Worm (Caenorhabditis elegans): Measurements from ENCODE around the gene dmd-7.

DNA sequence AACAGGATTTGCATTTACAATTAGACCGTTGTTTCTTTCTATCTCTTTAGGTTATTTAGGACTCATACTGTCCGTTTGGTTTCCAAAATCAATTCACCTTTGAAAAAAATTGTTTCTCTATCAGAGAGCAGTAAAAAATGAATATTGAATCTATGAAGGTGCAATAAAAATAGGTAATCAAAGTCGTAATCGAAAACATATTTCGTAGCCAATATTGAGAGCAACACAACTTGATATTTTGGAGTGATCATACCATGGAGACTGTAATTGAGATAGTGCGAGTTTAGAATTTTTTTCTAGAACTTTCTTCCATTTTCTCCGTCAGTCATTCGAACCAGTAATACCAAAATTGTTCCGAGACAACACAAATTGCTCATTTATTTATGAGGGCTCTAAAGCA lies 23.8 kb downstream of the dmd-7 start, which contains the start of gene F31F7.2:
- TF ChIP-seq unc-55 (GFP tag; optimal IDR thresholded peaks at IDR 0.05) (no peak), F13H6.1 (tag; optimal IDR thresholded peaks at IDR 0.05) (no peak), odd-2 (tag; optimal IDR thresholded peaks at IDR 0.05) (no peak)

Data from whole organism, late embryonic.